Fruit fly (Drosophila melanogaster) whole organism, prepupa: ENCODE measurements around the gene CG46466.

Source experiments
- CG10669 ChIP-seq: fragments of 200-800 bp; sonication (Bioruptor generic); optimal IDR thresholded peaks from 3 replicates; lab custom pipeline; 2018; ENCODE audit warnings: missing biosample characterization, mild to moderate bottlenecking, missing genetic modification characterization, moderate library complexity
- CG11294 ChIP-seq: fragments of 200-800 bp; sonication (Bioruptor generic); IDR thresholded peaks from 2 replicates; pipeline ENCODE4 v1.3.6; 2022; ENCODE audit warnings: missing biosample characterization, missing genetic modification characterization
- CG11902 ChIP-seq: fragments of 200-800 bp; sonication (Bioruptor generic); optimal IDR thresholded peaks from 3 replicates; lab custom pipeline; 2016; ENCODE audit warnings: missing biosample characterization, missing genetic modification characterization
- CG15336 ChIP-seq: fragments of 200-800 bp; sonication (Bioruptor generic); IDR thresholded peaks from 2 replicates; pipeline ENCODE4 v1.3.6; 2022; ENCODE audit warnings: missing biosample characterization, missing genetic modification characterization
- CG1621 ChIP-seq: fragments of 200-800 bp; sonication (Bioruptor generic); optimal IDR thresholded peaks from 3 replicates; lab custom pipeline; 2018; ENCODE audit warnings: missing biosample characterization, mild to moderate bottlenecking, missing genetic modification characterization
- CG16779 ChIP-seq: fragments of 200-800 bp; sonication (Bioruptor generic); optimal IDR thresholded peaks from 3 replicates; lab custom pipeline; 2017; ENCODE audit warnings: missing biosample characterization, mild to moderate bottlenecking, missing genetic modification characterization
- CG3032 ChIP-seq: fragments of 200-800 bp; optimal IDR thresholded peaks from 2 replicates; lab custom pipeline; 2019; ENCODE audit warnings: missing biosample characterization, mild to moderate bottlenecking, missing genetic modification characterization, moderate library complexity
- CG31627 ChIP-seq: fragments of 200-800 bp; sonication (Bioruptor generic); optimal IDR thresholded peaks from 3 replicates; lab custom pipeline; 2016; ENCODE audit warnings: missing biosample characterization, missing genetic modification characterization
- CG34406 ChIP-seq: fragments of 200-800 bp; sonication (Bioruptor generic); optimal IDR thresholded peaks from 3 replicates; lab custom pipeline; 2016; ENCODE audit warnings: missing biosample characterization, missing genetic modification characterization
- CG3919 ChIP-seq: fragments of 200-800 bp; sonication (Bioruptor generic); optimal IDR thresholded peaks from 3 replicates; lab custom pipeline; 2016; ENCODE audit warnings: missing biosample characterization, missing genetic modification characterization
- CG6163 ChIP-seq: fragments of 200-800 bp; sonication (Bioruptor generic); IDR thresholded peaks from 3 replicates; pipeline ENCODE4 v1.3.6; 2022; ENCODE audit warnings: missing biosample characterization, missing genetic modification characterization
- CG6276 ChIP-seq: fragments of 200-800 bp; sonication (Bioruptor generic); optimal IDR thresholded peaks from 2 replicates; lab custom pipeline; 2017; ENCODE audit warnings: missing biosample characterization, mild to moderate bottlenecking, missing genetic modification characterization
- CG6792 ChIP-seq: fragments of 200-800 bp; sonication (Bioruptor generic); optimal IDR thresholded peaks from 3 replicates; lab custom pipeline; 2016; ENCODE audit warnings: missing biosample characterization, missing genetic modification characterization
- CG6808 ChIP-seq: fragments of 200-800 bp; sonication (Bioruptor generic); optimal IDR thresholded peaks from 3 replicates; lab custom pipeline; 2017; ENCODE audit warnings: missing biosample characterization, missing genetic modification characterization, mild to moderate bottlenecking, moderate library complexity, missing genetic modification reagents
- CG6854 ChIP-seq: fragments of 200-800 bp; sonication (Bioruptor generic); optimal IDR thresholded peaks from 2 replicates; lab custom pipeline; 2017; ENCODE audit warnings: missing biosample characterization, mild to moderate bottlenecking, missing genetic modification characterization
- CG7368 ChIP-seq: fragments of 200-800 bp; sonication (Bioruptor generic); optimal IDR thresholded peaks from 3 replicates; lab custom pipeline; 2016; ENCODE audit warnings: missing biosample characterization, missing genetic modification characterization
- CG8119 ChIP-seq: fragments of 200-800 bp; sonication (Bioruptor generic); IDR thresholded peaks from 3 replicates; pipeline ENCODE4 v1.3.6; 2022; ENCODE audit warnings: missing biosample characterization, missing genetic modification characterization
- CG8319 ChIP-seq: fragments of 200-800 bp; sonication (Bioruptor generic); optimal IDR thresholded peaks from 3 replicates; lab custom pipeline; 2016; ENCODE audit warnings: missing biosample characterization, missing genetic modification characterization
- CG8632 ChIP-seq: fragments of 200-800 bp; sonication (Bioruptor generic); optimal IDR thresholded peaks from 3 replicates; lab custom pipeline; 2016; ENCODE audit warnings: missing biosample characterization, missing genetic modification characterization
- CG9139 ChIP-seq: fragments of 200-800 bp; sonication (Bioruptor generic); optimal IDR thresholded peaks from 3 replicates; lab custom pipeline; 2017; ENCODE audit warnings: missing biosample characterization, mild to moderate bottlenecking, missing genetic modification characterization
- Eip78C ChIP-seq: fragments of 200-800 bp; sonication (Bioruptor generic); peaks from one replicate; lab custom pipeline; 2016; ENCODE audit warnings: missing biosample characterization, missing genetic modification characterization
- Ets21C ChIP-seq: fragments of 200-800 bp; sonication (Bioruptor generic); optimal IDR thresholded peaks from 3 replicates; lab custom pipeline; 2016; ENCODE audit warnings: missing biosample characterization, missing genetic modification characterization
- Ets96B ChIP-seq: fragments of 200-800 bp; optimal IDR thresholded peaks from 2 replicates; lab custom pipeline; 2019; ENCODE audit warnings: missing biosample characterization, mild to moderate bottlenecking, missing genetic modification characterization, moderate library complexity
- Hr38 ChIP-seq: sonication (Bioruptor generic); optimal IDR thresholded peaks from 2 replicates; lab custom pipeline; 2016; ENCODE audit warnings: missing biosample characterization, missing genetic modification characterization
- Hr4 ChIP-seq: fragments of 200-800 bp; sonication (Bioruptor generic); optimal IDR thresholded peaks from 3 replicates; lab custom pipeline; 2016; ENCODE audit warnings: missing biosample characterization, missing genetic modification characterization
- Met ChIP-seq: fragments of 200-800 bp; sonication (Bioruptor generic); optimal IDR thresholded peaks from 3 replicates; lab custom pipeline; 2016; ENCODE audit warnings: missing biosample characterization, missing genetic modification characterization
- OdsH ChIP-seq: fragments of 200-800 bp; sonication (Bioruptor generic); optimal IDR thresholded peaks from 3 replicates; lab custom pipeline; 2016; ENCODE audit warnings: missing biosample characterization, missing genetic modification characterization
- Smox ChIP-seq: fragments of 200-800 bp; sonication (Bioruptor generic); optimal IDR thresholded peaks from 3 replicates; lab custom pipeline; 2016; ENCODE audit warnings: missing biosample characterization, missing genetic modification characterization
- Sox102F ChIP-seq: fragments of 200-800 bp; sonication (Bioruptor generic); optimal IDR thresholded peaks from 2 replicates; lab custom pipeline; 2016; ENCODE audit warnings: missing biosample characterization, mild to moderate bottlenecking, missing genetic modification characterization
- Sox15 ChIP-seq: fragments of 200-800 bp; sonication (Bioruptor generic); optimal IDR thresholded peaks from 3 replicates; lab custom pipeline; 2016; ENCODE audit warnings: missing biosample characterization, missing genetic modification characterization
- dac ChIP-seq: fragments of 200-800 bp; sonication (Bioruptor generic); optimal IDR thresholded peaks from 2 replicates; lab custom pipeline; 2017; ENCODE audit warnings: missing biosample characterization, mild to moderate bottlenecking, missing genetic modification characterization
- eg ChIP-seq: fragments of 200-800 bp; sonication (Bioruptor generic); IDR thresholded peaks from 3 replicates; pipeline ENCODE4 v1.3.6; 2022; ENCODE audit warnings: missing biosample characterization, missing genetic modification characterization
- fd59A ChIP-seq: fragments of 200-800 bp; sonication (Bioruptor generic); optimal IDR thresholded peaks from 2 replicates; lab custom pipeline; 2017; ENCODE audit warnings: missing biosample characterization, mild to moderate bottlenecking, missing genetic modification characterization, missing genetic modification reagents
- fd85E ChIP-seq: fragments of 200-800 bp; sonication (Bioruptor generic); optimal IDR thresholded peaks from 3 replicates; lab custom pipeline; 2016; ENCODE audit warnings: missing biosample characterization, missing genetic modification characterization
- fkh ChIP-seq: fragments of 200-800 bp; sonication (Bioruptor generic); optimal IDR thresholded peaks from 3 replicates; lab custom pipeline; 2017; ENCODE audit warnings: missing biosample characterization, mild to moderate bottlenecking, missing genetic modification characterization, moderate library complexity
- lz ChIP-seq: fragments of 200-800 bp; sonication (Bioruptor generic); optimal IDR thresholded peaks from 3 replicates; lab custom pipeline; 2016; ENCODE audit warnings: missing biosample characterization, missing genetic modification characterization
- net ChIP-seq: fragments of 200-800 bp; sonication (Bioruptor generic); optimal IDR thresholded peaks from 3 replicates; lab custom pipeline; 2016; ENCODE audit warnings: missing biosample characterization, missing genetic modification characterization
- spab ChIP-seq: fragments of 200-800 bp; sonication (Bioruptor generic); optimal IDR thresholded peaks from 2 replicates; lab custom pipeline; 2017; ENCODE audit warnings: missing biosample characterization, mild to moderate bottlenecking, missing genetic modification characterization, missing genetic modification reagents
- svp ChIP-seq: fragments of 200-800 bp; sonication (Bioruptor generic); peaks from one replicate; lab custom pipeline; 2016; ENCODE audit warnings: missing biosample characterization, missing genetic modification characterization
- vri ChIP-seq: fragments of 200-800 bp; sonication (Bioruptor generic); optimal IDR thresholded peaks from 3 replicates; lab custom pipeline; 2016; ENCODE audit warnings: missing biosample characterization, mild to moderate bottlenecking, missing genetic modification characterization

CG46466 gene

dm6 chr4:646414-647016 is 16.4 kb downstream of the CG46466 start, which contains the start of gene Ekar:
Ekar (minus strand) TSS chr4:646556.
- no peak for TF ChIP-seq OdsH (GFP tag; lab: Kevin White, UChicago)
- TF ChIP-seq fkh: no peak
- no peak for TF ChIP-seq net
- TF ChIP-seq CG31627: no peak
- no peak for TF ChIP-seq CG15336
- no peak for TF ChIP-seq Ets21C (GFP tag; lab: Kevin White, UChicago)
- no peak for TF ChIP-seq CG8632 (GFP tag; lab: Kevin White, UChicago)
- TF ChIP-seq Hr38 (GFP tag; lab: Kevin White, UChicago): no peak
- no peak for TF ChIP-seq CG34406 (GFP tag; lab: Kevin White, UChicago)
- no peak for TF ChIP-seq Ets96B (tag; lab: Kevin White, UChicago)
- TF ChIP-seq spab: no peak
- TF ChIP-seq svp (GFP tag; lab: Kevin White, UChicago): no peak
- no peak for TF ChIP-seq CG3919 (GFP tag; lab: Kevin White, UChicago)
- TF ChIP-seq CG16779 (tag; lab: Kevin White, UChicago): no peak
- no peak for TF ChIP-seq CG8319
- TF ChIP-seq CG6276 (GFP tag; lab: Kevin White, UChicago): no peak
- no peak for TF ChIP-seq CG6792
- TF ChIP-seq Hr4 (GFP tag; lab: Kevin White, UChicago): no peak
- TF ChIP-seq CG3032 (tag; lab: Kevin White, UChicago): no peak
- TF ChIP-seq Smox (GFP tag; lab: Kevin White, UChicago): no peak
- TF ChIP-seq, all 60 proteins: peak for 0

- TF ChIP-seq Hr38 (GFP tag; lab: Kevin White, UChicago) (no peak), CG10669 (GFP tag; lab: Kevin White, UChicago) (no peak), fd59A (GFP tag; lab: Kevin White, UChicago) (no peak), CG7368 (no peak), dac (GFP tag; lab: Kevin White, UChicago) (no peak), CG6163 (GFP tag; lab: Robert Waterston, UW) (no peak), CG9139 (no peak), eg (no peak), CG3032 (tag; lab: Kevin White, UChicago) (no peak), Sox15 (no peak), vri (GFP tag; lab: Kevin White, UChicago) (no peak), spab (no peak), CG34406 (GFP tag; lab: Kevin White, UChicago) (no peak), Met (GFP tag; lab: Kevin White, UChicago) (no peak)
Observed at dm6 chr4:629391-629790, 33.5 kb downstream of the CG46466 start, which contains the start of gene Gat. Gat (plus strand) TSS chr4:629691.

dm6 chr4:625898-626644 is 36.9 kb downstream of the CG46466 start, which contains the start of gene mav:
mav (minus strand) TSS chr4:626031.
- TF ChIP-seq vri (GFP tag; lab: Kevin White, UChicago) (peak; percentile 16), CG10669 (GFP tag; lab: Kevin White, UChicago) (no peak), lz (GFP tag; lab: Kevin White, UChicago) (no peak), fd85E (GFP tag; lab: Kevin White, UChicago) (no peak), Sox102F (peak; percentile 29), CG9139 (no peak), CG11294 (no peak), CG3919 (GFP tag; lab: Kevin White, UChicago) (no peak), CG6854 (GFP tag; lab: Kevin White, UChicago) (peak; percentile 72), CG6808 (peak; percentile 51), CG1621 (tag; lab: Kevin White, UChicago) (no peak), Smox (GFP tag; lab: Kevin White, UChicago) (no peak), CG11902 (no peak), Eip78C (GFP tag; lab: Kevin White, UChicago) (peak; percentile 51), CG8119 (GFP tag; lab: Robert Waterston, UW) (no peak)
